Worm (Caenorhabditis elegans) whole organism, early embryonic: ENCODE data around the gene cyp-13A8.

Experiments
- B0310.2 ChIP-seq: sonication (generic microtip); optimal IDR thresholded peaks from 2 replicates; lab custom pipeline; 2016; ENCODE audit warnings: mild to moderate bottlenecking, missing genetic modification characterization, missing compliant biosample characterization
- F13C5.2 ChIP-seq: sonication (generic microtip); optimal IDR thresholded peaks from 2 replicates; lab custom pipeline; 2017; ENCODE audit warnings: mild to moderate bottlenecking, missing genetic modification characterization, inconsistent platforms, missing compliant biosample characterization
- aly-1 ChIP-seq: sonication (generic microtip); optimal IDR thresholded peaks from 2 replicates; lab custom pipeline; 2016; ENCODE audit warnings: missing genetic modification characterization, missing compliant biosample characterization
- ama-1 ChIP-seq: fragments of 150-350 bp; optimal IDR thresholded peaks from 2 replicates; lab custom pipeline; 2014
- ceh-13 ChIP-seq: fragments of 200-800 bp; sonication (Bioruptor generic); optimal IDR thresholded peaks from 2 replicates; lab custom pipeline; 2018; ENCODE audit warnings: mild to moderate bottlenecking, missing genetic modification characterization, missing compliant biosample characterization
- ceh-36 ChIP-seq: sonication (generic microtip); optimal IDR thresholded peaks from 2 replicates; lab custom pipeline; 2016; ENCODE audit warnings: missing genetic modification characterization, inconsistent platforms, missing compliant biosample characterization
- ets-7 ChIP-seq: sonication (generic microtip); optimal IDR thresholded peaks from 2 replicates; lab custom pipeline; 2016; ENCODE audit warnings: missing genotype, missing genetic modification characterization, missing compliant biosample characterization
- flt-1 ChIP-seq: fragments of 200-800 bp; sonication (Bioruptor generic); IDR thresholded peaks from 2 replicates; pipeline ENCODE4 v1.3.6; 2022; ENCODE audit warnings: missing genetic modification characterization, missing compliant biosample characterization
- hmbx-1 ChIP-seq: sonication (generic microtip); optimal IDR thresholded peaks from 2 replicates; lab custom pipeline; 2016; ENCODE audit warnings: mild to moderate bottlenecking, missing genetic modification characterization, missing compliant biosample characterization
- hmg-4 ChIP-seq: fragments of 200-800 bp; sonication (Bioruptor generic); optimal IDR thresholded peaks from 2 replicates; lab custom pipeline; 2018; ENCODE audit warnings: mild to moderate bottlenecking, missing genetic modification characterization, missing compliant biosample characterization
- hnd-1 ChIP-seq: sonication (generic microtip); optimal IDR thresholded peaks from 2 replicates; lab custom pipeline; 2016; ENCODE audit warnings: missing genetic modification characterization, missing compliant biosample characterization
- pes-1 ChIP-seq: fragments of 200-800 bp; sonication (Bioruptor generic); IDR thresholded peaks from 2 replicates; pipeline ENCODE4 v1.3.6; 2022; ENCODE audit warnings: missing genetic modification reagents, missing genetic modification characterization, missing compliant biosample characterization
- scrt-1 ChIP-seq: fragments of 200-800 bp; sonication (Bioruptor generic); IDR thresholded peaks from 2 replicates; pipeline ENCODE4 v1.3.6; 2022; ENCODE audit warnings: missing genetic modification characterization, missing compliant biosample characterization
- sea-1 ChIP-seq: fragments of 200-800 bp; sonication (Bioruptor generic); conservative IDR thresholded peaks from 2 replicates; pipeline ENCODE4 v1.3.6; 2022; ENCODE audit warnings: missing genetic modification characterization, missing compliant biosample characterization
- tbx-11 ChIP-seq: fragments of 200-800 bp; sonication (Bioruptor generic); IDR thresholded peaks from 2 replicates; pipeline ENCODE4 v1.3.6; 2022; ENCODE audit warnings: missing genetic modification characterization, missing compliant biosample characterization
- tbx-37 ChIP-seq: fragments of 200-800 bp; sonication (Bioruptor generic); conservative IDR thresholded peaks from 2 replicates; pipeline ENCODE4 v1.3.6; 2022; ENCODE audit warnings: missing genetic modification reagents, missing genetic modification characterization, missing compliant biosample characterization
- tra-4 ChIP-seq: sonication (generic microtip); optimal IDR thresholded peaks from 2 replicates; lab custom pipeline; 2017; ENCODE audit warnings: missing genetic modification characterization, missing compliant biosample characterization

The cyp-13A8 gene

DNA sequence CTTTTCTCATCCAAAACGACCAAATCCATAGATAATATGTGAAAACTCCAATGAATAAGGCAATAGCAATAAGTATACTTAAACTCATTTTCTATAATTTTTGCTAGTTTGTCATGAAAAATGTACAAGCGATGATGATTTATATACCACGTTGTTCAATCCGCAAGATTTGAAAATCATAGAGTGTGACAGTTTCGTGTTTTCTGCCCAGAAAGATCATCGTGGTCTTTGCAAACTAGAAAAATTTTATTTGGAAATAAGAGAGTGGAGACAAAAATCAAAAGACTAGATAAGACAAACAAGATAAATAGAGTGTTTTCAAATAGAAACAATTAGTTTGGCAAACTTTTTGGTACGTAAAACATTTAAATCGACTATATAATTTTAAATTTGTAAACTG is 14.2 kb downstream of the cyp-13A8 start, which contains the start of gene cyp-13A3:
cyp-13A3 (minus strand) TSS at position 101 of the 400 bp plus-strand sequence.
- TF ChIP-seq flt-1 (GFP tag; lab: Robert Waterston, UW) (no peak), scrt-1 (GFP tag; lab: Robert Waterston, UW) (no peak)

DNA sequence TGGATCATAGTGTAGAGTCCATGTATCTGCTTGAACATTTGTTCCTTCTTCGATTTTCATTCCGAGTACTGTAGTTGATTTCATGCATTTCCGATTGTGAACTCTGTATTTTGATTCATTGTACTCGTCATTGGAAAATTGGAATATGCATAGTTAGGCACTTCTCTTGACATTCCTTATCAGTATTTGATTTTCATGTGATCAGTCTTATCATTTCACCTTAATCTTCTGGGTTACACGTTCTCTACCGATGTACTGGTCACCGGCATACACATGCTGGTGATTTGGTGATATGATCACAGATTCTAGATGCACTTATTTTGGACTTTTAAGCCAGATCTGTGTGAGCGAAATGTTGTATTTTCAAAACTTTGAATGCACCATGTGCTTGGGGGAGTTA is 16.2 kb downstream of the cyp-13A8 start:
- TF ChIP-seq tbx-37 (GFP tag; lab: Robert Waterston, UW) (no peak), ceh-13 (GFP tag; lab: Kevin White, UChicago) (no peak), hnd-1 (tag; lab: Kevin White, UChicago) (no peak), tbx-11 (GFP tag; lab: Robert Waterston, UW) (no peak), aly-1 (tag; lab: Kevin White, UChicago) (no peak), pes-1 (GFP tag; lab: Robert Waterston, UW) (no peak), F13C5.2 (tag; lab: Kevin White, UChicago) (no peak), flt-1 (GFP tag; lab: Robert Waterston, UW) (no peak), tra-4 (tag; lab: Kevin White, UChicago) (no peak), B0310.2 (tag; lab: Kevin White, UChicago) (no peak), hmbx-1 (no peak), scrt-1 (GFP tag; lab: Robert Waterston, UW) (no peak), ets-7 (tag; lab: Kevin White, UChicago) (no peak), ama-1 (lab: Kevin White, UChicago) (no peak), ceh-36 (tag; lab: Kevin White, UChicago) (no peak), hmg-4 (no peak), sea-1 (no peak)

ce11 chrII:9787395-9788152 is 19.8 kb downstream of the cyp-13A8 start, which contains the start of gene cyp-13A2:
Gene cyp-13A2, minus strand, starts transcription at chrII:9787629.
- TF ChIP-seq tbx-37 (GFP tag; lab: Robert Waterston, UW), result no peak
- no peak for TF ChIP-seq hmg-4
- no peak for TF ChIP-seq flt-1 (GFP tag; lab: Robert Waterston, UW)
- TF ChIP-seq ceh-13 (GFP tag; lab: Kevin White, UChicago), result no peak
- no peak for TF ChIP-seq ceh-36 (tag; lab: Kevin White, UChicago)
- TF ChIP-seq tbx-11 (GFP tag; lab: Robert Waterston, UW), result no peak
- no peak for TF ChIP-seq F13C5.2 (tag; lab: Kevin White, UChicago)
- no peak for TF ChIP-seq ets-7 (tag; lab: Kevin White, UChicago)
- TF ChIP-seq tra-4 (tag; lab: Kevin White, UChicago), result no peak
- no peak for TF ChIP-seq B0310.2 (tag; lab: Kevin White, UChicago)
- no peak for TF ChIP-seq hnd-1 (tag; lab: Kevin White, UChicago)
- no peak for TF ChIP-seq pes-1 (GFP tag; lab: Robert Waterston, UW)
- TF ChIP-seq ama-1 (lab: Kevin White, UChicago), result no peak
- no peak for TF ChIP-seq aly-1 (tag; lab: Kevin White, UChicago)
- no peak for TF ChIP-seq sea-1

- TF ChIP-seq hmbx-1, result no peak
- no peak for TF ChIP-seq sea-1
- no peak for TF ChIP-seq flt-1 (GFP tag; lab: Robert Waterston, UW)
- TF ChIP-seq hnd-1 (tag; lab: Kevin White, UChicago), result no peak
- no peak for TF ChIP-seq ama-1 (lab: Kevin White, UChicago)
- no peak for TF ChIP-seq aly-1 (tag; lab: Kevin White, UChicago)
- no peak for TF ChIP-seq F13C5.2 (tag; lab: Kevin White, UChicago)
- TF ChIP-seq B0310.2 (tag; lab: Kevin White, UChicago), result no peak
- TF ChIP-seq pes-1 (GFP tag; lab: Robert Waterston, UW), result no peak
- TF ChIP-seq tbx-11 (GFP tag; lab: Robert Waterston, UW), result no peak
- TF ChIP-seq tbx-37 (GFP tag; lab: Robert Waterston, UW), result no peak
- TF ChIP-seq ceh-36 (tag; lab: Kevin White, UChicago), result no peak
These were observed 21.2 kb downstream of the cyp-13A8 start for ce11 chrII:9786215-9786614.

ce11 chrII:9782337-9782736 is 25.0 kb downstream of the cyp-13A8 start, which contains the start of gene T10B9.14:
Gene T10B9.14, minus strand, starts transcription at chrII:9782437.
- TF ChIP-seq ceh-13 (GFP tag; lab: Kevin White, UChicago) (no peak), ceh-36 (tag; lab: Kevin White, UChicago) (no peak), pes-1 (GFP tag; lab: Robert Waterston, UW) (no peak), B0310.2 (tag; lab: Kevin White, UChicago) (no peak), hmbx-1 (no peak), aly-1 (tag; lab: Kevin White, UChicago) (no peak), flt-1 (GFP tag; lab: Robert Waterston, UW) (no peak), ets-7 (tag; lab: Kevin White, UChicago) (no peak), sea-1 (no peak), tra-4 (tag; lab: Kevin White, UChicago) (no peak)

DNA sequence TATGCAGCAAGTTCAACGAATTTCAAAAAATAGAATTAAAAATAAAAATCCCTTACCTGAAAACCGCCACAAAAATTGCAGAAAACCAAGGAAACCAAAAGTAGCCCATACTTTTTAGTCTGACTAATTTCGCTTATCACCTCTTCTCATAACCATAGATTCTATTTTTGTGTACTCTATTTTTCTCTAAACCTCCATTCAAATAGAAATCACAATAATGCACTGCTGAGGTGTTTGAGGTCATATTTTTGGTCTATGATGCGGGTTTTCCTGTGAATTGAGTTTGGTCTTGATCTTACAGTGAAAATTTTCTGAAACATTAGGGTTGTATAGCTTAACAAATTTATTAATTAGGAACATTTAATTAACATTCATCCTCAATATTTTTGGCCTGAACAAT is 25.5 kb downstream of the cyp-13A8 start, which contains the start of gene cyp-13A1:
cyp-13A1 (minus strand) TSS at position 156 of the 400 bp plus-strand sequence.
- no peak for TF ChIP-seq flt-1 (GFP tag; lab: Robert Waterston, UW)
- TF ChIP-seq hnd-1 (tag; lab: Kevin White, UChicago), result no peak
- TF ChIP-seq B0310.2 (tag; lab: Kevin White, UChicago), result no peak
- no peak for TF ChIP-seq tra-4 (tag; lab: Kevin White, UChicago)
- no peak for TF ChIP-seq hmg-4
- no peak for TF ChIP-seq F13C5.2 (tag; lab: Kevin White, UChicago)
- TF ChIP-seq tbx-11 (GFP tag; lab: Robert Waterston, UW), result no peak
- no peak for TF ChIP-seq ets-7 (tag; lab: Kevin White, UChicago)
- TF ChIP-seq hmbx-1, result no peak
- TF ChIP-seq pes-1 (GFP tag; lab: Robert Waterston, UW), result no peak
- TF ChIP-seq aly-1 (tag; lab: Kevin White, UChicago), result no peak
- TF ChIP-seq ama-1 (lab: Kevin White, UChicago), result no peak
- TF ChIP-seq ceh-36 (tag; lab: Kevin White, UChicago), result no peak
- TF ChIP-seq scrt-1 (GFP tag; lab: Robert Waterston, UW), result no peak
- TF ChIP-seq ceh-13 (GFP tag; lab: Kevin White, UChicago), result no peak
- TF ChIP-seq tbx-37 (GFP tag; lab: Robert Waterston, UW), result no peak
- TF ChIP-seq sea-1, result no peak
